Fruit fly (Drosophila melanogaster): Measurements from ENCODE around the gene wkd.

wkd gene

dm6 chr3R:11619709-11620409, 38.5 kb downstream of the wkd start, which contains the start of the genes Jupiter and CG14710 (continued):
- peak; percentile 78 to 89 for TF ChIP-seq Pdp1 (GFP tag; optimal IDR thresholded peaks at IDR 0.05)
- no peak for TF ChIP-seq corto (GFP tag; optimal IDR thresholded peaks at IDR 0.05)
- peak; percentile 79 for TF ChIP-seq zen (tag; optimal IDR thresholded peaks at IDR 0.05)
- no peak for TF ChIP-seq CG31224 (GFP tag; IDR thresholded peaks at IDR 0.05)
- TF ChIP-seq CG15269 (tag; optimal IDR thresholded peaks at IDR 0.05), result peak; percentile 30
- TF ChIP-seq CG6791 (GFP tag; IDR thresholded peaks at IDR 0.05; ENCODE audit: partially characterized antibody), result 0 out of 3 replicates have a peak, but pooled peaks have one; percentile 40
- no peak for TF ChIP-seq odd (GFP tag; optimal IDR thresholded peaks at IDR 0.05)
- peak; percentile 70 for TF ChIP-seq ewg (GFP tag; optimal IDR thresholded peaks at IDR 0.05)
- peak; percentile 6 for TF ChIP-seq CG18011 (GFP tag; optimal IDR thresholded peaks at IDR 0.05)
- peak; percentile 48 for TF ChIP-seq HLHmδ (GFP tag; optimal IDR thresholded peaks at IDR 0.05)
- TF ChIP-seq nerfin-1 (tag; optimal IDR thresholded peaks at IDR 0.05), result peak; percentile 32
- TF ChIP-seq Camta (GFP tag; optimal IDR thresholded peaks at IDR 0.05), result peak; percentile 27
- TF ChIP-seq lmd (GFP tag; IDR thresholded peaks at IDR 0.05), result peak; percentile 63; the same call in 1 of the 2 replicates
- TF ChIP-seq nerfin-2 (GFP tag; IDR thresholded peaks at IDR 0.05; ENCODE audit: partially characterized antibody), result no peak
- peak; percentile 53 for TF ChIP-seq unpg (GFP tag; optimal IDR thresholded peaks at IDR 0.05)
- peak; percentile 51; the same call in 1 of the 2 replicates for TF ChIP-seq gsb (GFP tag; IDR thresholded peaks at IDR 0.05)
- TF ChIP-seq da (GFP tag; optimal IDR thresholded peaks at IDR 0.05), result peak; percentile 44
- peak; percentile 78 for TF ChIP-seq ERR (GFP tag; optimal IDR thresholded peaks at IDR 0.05)
- TF ChIP-seq fd64A (GFP tag; optimal IDR thresholded peaks at IDR 0.05), result no peak
- peak; percentile 43 for TF ChIP-seq CG6689 (GFP tag; IDR thresholded peaks at IDR 0.05)
- no peak for TF ChIP-seq fru (optimal IDR thresholded peaks at IDR 0.05)
- peak; percentile 69 for TF ChIP-seq CG8924 (tag; optimal IDR thresholded peaks at IDR 0.05)
- TF ChIP-seq Neu2 (GFP tag; optimal IDR thresholded peaks at IDR 0.05; ENCODE audit: borderline replicate concordance), result no peak
- TF ChIP-seq seq (GFP tag; IDR thresholded peaks at IDR 0.05), result no peak
- no peak for TF ChIP-seq crc (GFP tag; optimal IDR thresholded peaks at IDR 0.05)
- peak; percentile 60 for TF ChIP-seq sd (tag; optimal IDR thresholded peaks at IDR 0.05)
- peak; percentile 27 for TF ChIP-seq CG33557 (GFP tag; optimal IDR thresholded peaks at IDR 0.05)
- no peak for TF ChIP-seq bowl (GFP tag; IDR thresholded peaks at IDR 0.05)
- no peak for TF ChIP-seq abd-A (tag; optimal IDR thresholded peaks at IDR 0.05)
- TF ChIP-seq Blimp-1 (GFP tag; optimal IDR thresholded peaks at IDR 0.05), result peak; percentile 49
- TF ChIP-seq CG9876 (GFP tag; optimal IDR thresholded peaks at IDR 0.05), result peak; percentile 71
- peak; percentile 83 for TF ChIP-seq shn (GFP tag; optimal IDR thresholded peaks at IDR 0.05)
- TF ChIP-seq Sry-β (GFP tag; optimal IDR thresholded peaks at IDR 0.05), result peak; percentile 84
- no peak for TF ChIP-seq HHEX (GFP tag; optimal IDR thresholded peaks at IDR 0.05)
- peak; percentile 69; the same call in 1 of the 2 replicates for TF ChIP-seq CG8765 (GFP tag; IDR thresholded peaks at IDR 0.05)
- peak; percentile 78 for TF ChIP-seq CG6272 (GFP tag; IDR thresholded peaks at IDR 0.05)
- no peak for TF ChIP-seq CG1233 (GFP tag; optimal IDR thresholded peaks at IDR 0.05)
- peak; percentile 23 for TF ChIP-seq CG16863 (GFP tag; optimal IDR thresholded peaks at IDR 0.05)
- TF ChIP-seq hb (GFP tag; IDR thresholded peaks at IDR 0.05; ENCODE audit: partially characterized antibody), result no peak
- 0 out of 2 replicates have a peak, but pooled peaks have one; percentile 14 for TF ChIP-seq Ada2b (GFP tag; IDR thresholded peaks at IDR 0.05)
- TF ChIP-seq lbe (GFP tag; optimal IDR thresholded peaks at IDR 0.05), result peak; percentile 46
- TF ChIP-seq CG2120 (GFP tag; optimal IDR thresholded peaks at IDR 0.05), result peak; percentile 90
- TF ChIP-seq CoRest (tag; optimal IDR thresholded peaks at IDR 0.05), result peak; percentile 79

Measured in whole organism, embryonic.